Worm (Caenorhabditis elegans): Measurements from ENCODE around the gene str-149.
A peak's percentile ranks its signal among the peaks of the same experiment; 100 is the strongest.

Gene str-149

ce11 chrV:16550680-16551079 is 22.6 kb upstream of the str-149 start, which contains the start of gene srbc-65 (continued):
- TF ChIP-seq odd-2 (tag; optimal IDR thresholded peaks at IDR 0.05), result no peak
- no peak for TF ChIP-seq dve-1 (tag; optimal IDR thresholded peaks at IDR 0.05)
- no peak for TF ChIP-seq ceh-34 (tag; optimal IDR thresholded peaks at IDR 0.05)

- peak; percentile 86 for TF ChIP-seq hlh-6 (tag; optimal IDR thresholded peaks at IDR 0.05)
- no peak for TF ChIP-seq unc-55 (GFP tag; optimal IDR thresholded peaks at IDR 0.05)
- TF ChIP-seq K02D7.2 (tag; optimal IDR thresholded peaks at IDR 0.05), result peak; percentile 45
- no peak for TF ChIP-seq T23F11.4 (GFP tag; optimal IDR thresholded peaks at IDR 0.05)
- TF ChIP-seq Y22D7AL.16 (tag; optimal IDR thresholded peaks at IDR 0.05), result no peak
- TF ChIP-seq ceh-34 (tag; optimal IDR thresholded peaks at IDR 0.05), result peak; percentile 70
- TF ChIP-seq rnt-1 (tag; optimal IDR thresholded peaks at IDR 0.05), result peak; percentile 94
- TF ChIP-seq hlh-30 (tag; optimal IDR thresholded peaks at IDR 0.05; ENCODE audit: insufficient read depth), result no peak
- no peak for TF ChIP-seq nhr-232 (tag; optimal IDR thresholded peaks at IDR 0.05)
- peak; percentile 69 for TF ChIP-seq sdc-2 (tag; optimal IDR thresholded peaks at IDR 0.05)
- peak; percentile 98 for TF ChIP-seq ceh-31 (tag; optimal IDR thresholded peaks at IDR 0.05)
- peak; percentile 99 for TF ChIP-seq tbx-7 (tag; optimal IDR thresholded peaks at IDR 0.05)
- peak; percentile 70 for TF ChIP-seq pag-3 (tag; optimal IDR thresholded peaks at IDR 0.05; ENCODE audit: borderline replicate concordance)
- TF ChIP-seq madf-2 (tag; optimal IDR thresholded peaks at IDR 0.05), result peak; percentile 3
- peak; percentile 18 for TF ChIP-seq ceh-6 (GFP tag; optimal IDR thresholded peaks at IDR 0.05)
- TF ChIP-seq ceh-14 (tag; optimal IDR thresholded peaks at IDR 0.05), result peak; percentile 96
- TF ChIP-seq npax-4 (tag; optimal IDR thresholded peaks at IDR 0.05), result no peak
- peak; percentile 91 for TF ChIP-seq hlh-8 (tag; optimal IDR thresholded peaks at IDR 0.05)
- TF ChIP-seq lim-6 (tag; optimal IDR thresholded peaks at IDR 0.05), result peak; percentile 87
- peak; percentile 76 for TF ChIP-seq ahr-1 (tag; optimal IDR thresholded peaks at IDR 0.05)
- peak; percentile 21; the same call in 1 of the 2 replicates for TF ChIP-seq sox-2 (GFP tag; IDR thresholded peaks at IDR 0.05)
- TF ChIP-seq hlh-13 (GFP tag; optimal IDR thresholded peaks at IDR 0.05), result peak; percentile 13
- TF ChIP-seq pros-1 (tag; optimal IDR thresholded peaks at IDR 0.05), result no peak
- peak; percentile 38 for TF ChIP-seq gmeb-2 (tag; optimal IDR thresholded peaks at IDR 0.05)
- TF ChIP-seq unc-86 (tag; optimal IDR thresholded peaks at IDR 0.05), result peak; percentile 56
- TF ChIP-seq dmd-4 (tag; optimal IDR thresholded peaks at IDR 0.05; ENCODE audit: borderline replicate concordance), result peak; percentile 84
- TF ChIP-seq C08G9.2 (tag; optimal IDR thresholded peaks at IDR 0.05), result peak; percentile 94
- no peak for TF ChIP-seq pha-4 (tag; optimal IDR thresholded peaks at IDR 0.05)
- peak; percentile 98 for TF ChIP-seq tbx-2 (tag; optimal IDR thresholded peaks at IDR 0.05)
- TF ChIP-seq ceh-48 (tag; optimal IDR thresholded peaks at IDR 0.05), result no peak
- TF ChIP-seq ttx-3 (tag; optimal IDR thresholded peaks at IDR 0.05), result peak; percentile 38
- TF ChIP-seq pqm-1 (tag; optimal IDR thresholded peaks at IDR 0.05), result peak; percentile 81
- peak; percentile 18 for TF ChIP-seq lin-11 (tag; optimal IDR thresholded peaks at IDR 0.05)
- TF ChIP-seq dve-1 (tag; optimal IDR thresholded peaks at IDR 0.05), result no peak
- peak; percentile 56 for TF ChIP-seq ceh-18 (tag; optimal IDR thresholded peaks at IDR 0.05)
- no peak for TF ChIP-seq K09A11.1 (tag; optimal IDR thresholded peaks at IDR 0.05; ENCODE audit: insufficient read depth)
- TF ChIP-seq ceh-9 (tag; optimal IDR thresholded peaks at IDR 0.05), result no peak
- TF ChIP-seq fax-1 (tag; optimal IDR thresholded peaks at IDR 0.05), result peak; percentile 94
- no peak for TF ChIP-seq elt-2 (tag; optimal IDR thresholded peaks at IDR 0.05)
- TF ChIP-seq eyg-1 (tag; optimal IDR thresholded peaks at IDR 0.05), result no peak
- peak; percentile 94 for TF ChIP-seq ref-2 (tag; optimal IDR thresholded peaks at IDR 0.05)
- TF ChIP-seq F13H6.1 (tag; optimal IDR thresholded peaks at IDR 0.05), result peak; percentile 91
- TF ChIP-seq ceh-2 (tag; optimal IDR thresholded peaks at IDR 0.05), result peak; percentile 97
- no peak for TF ChIP-seq fkh-10 (GFP tag; optimal IDR thresholded peaks at IDR 0.05)
- no peak for TF ChIP-seq odd-2 (tag; optimal IDR thresholded peaks at IDR 0.05)
- no peak for TF ChIP-seq pha-2 (tag; optimal IDR thresholded peaks at IDR 0.05)
- TF ChIP-seq C38D4.7 (GFP tag; optimal IDR thresholded peaks at IDR 0.05), result no peak
- TF ChIP-seq ama-1 (optimal IDR thresholded peaks at IDR 0.05), result no peak
- TF ChIP-seq hlh-15 (tag; optimal IDR thresholded peaks at IDR 0.05), result peak; percentile 29
- TF ChIP-seq ceh-30 (tag; optimal IDR thresholded peaks at IDR 0.05), result no peak
Measured at ce11 chrV:16552929-16553328, 20.3 kb upstream of the str-149 start, which contains the start of gene Y32B12B.4. TSS of gene Y32B12B.4 (plus strand) at chrV:16553327.

Measured in whole organism, late embryonic.